Worm (Caenorhabditis elegans) whole organism, midembryonic: ENCODE measurements around the gene str-230.

Experiments
- cog-1 ChIP-seq: sonication (generic microtip); optimal IDR thresholded peaks from 2 replicates; lab custom pipeline; 2016; ENCODE audit warnings: missing genetic modification characterization, missing compliant biosample characterization
- flt-1 ChIP-seq: fragments of 200-800 bp; sonication (Bioruptor generic); IDR thresholded peaks from 2 replicates; pipeline ENCODE4 v1.3.6; 2022; ENCODE audit warnings: missing genetic modification characterization, missing compliant biosample characterization

ce11 chrV:14200086-14200485 lies 10.6 kb downstream of the str-230 start:
- no peak for TF ChIP-seq cog-1 (tag; lab: Kevin White, UChicago)
- TF ChIP-seq flt-1 (GFP tag; lab: Robert Waterston, UW), result no peak
